Fruit fly (Drosophila melanogaster): ENCODE results near the gene Kdm5.

dm6 chr2L:5974122-5974521 lies 25.2 kb downstream of the Kdm5 start:
- TF ChIP-seq psq (optimal IDR thresholded peaks at IDR 0.05) (no peak), h (optimal IDR thresholded peaks at IDR 0.05) (no peak), insv (optimal IDR thresholded peaks at IDR 0.05) (no peak)
